Worm (Caenorhabditis elegans): Measurements from ENCODE around the gene F58G6.3.

Gene F58G6.3

ce11 chrIV:9669969-9670368 is 16.6 kb downstream of the F58G6.3 start (continued):
- no peak for TF ChIP-seq sox-4 (tag; optimal IDR thresholded peaks at IDR 0.05)
- TF ChIP-seq dpl-1 (GFP tag; optimal IDR thresholded peaks at IDR 0.05) = peak; percentile 25 to 42 (median 38)
- TF ChIP-seq lin-14 (GFP tag; optimal IDR thresholded peaks at IDR 0.05) = peak; percentile 86
- TF ChIP-seq tlp-1 (tag; optimal IDR thresholded peaks at IDR 0.05) = no peak
- TF ChIP-seq ceh-82 (tag; optimal IDR thresholded peaks at IDR 0.05) = peak in 2 of 3 experiments; percentile 1 to 31
- no peak for TF ChIP-seq ceh-8 (GFP tag; optimal IDR thresholded peaks at IDR 0.05)
- peak; percentile 35 for TF ChIP-seq tbx-2 (tag; optimal IDR thresholded peaks at IDR 0.05)
- TF ChIP-seq nhr-71 (tag; optimal IDR thresholded peaks at IDR 0.05) = peak; percentile 90
- TF ChIP-seq skn-1 (tag; optimal IDR thresholded peaks at IDR 0.05) = peak; percentile 20
- peak; percentile 59 for TF ChIP-seq swsn-7 (tag; optimal IDR thresholded peaks at IDR 0.05)
- peak; percentile 57 for TF ChIP-seq xbp-1 (tag; optimal IDR thresholded peaks at IDR 0.05)
- TF ChIP-seq aly-2 (tag; optimal IDR thresholded peaks at IDR 0.05) = no peak
- no peak for TF ChIP-seq egl-13 (tag; optimal IDR thresholded peaks at IDR 0.05)
- TF ChIP-seq mab-9 (GFP tag; IDR thresholded peaks at IDR 0.05) = no peak

ce11 chrIV:9671001-9671652 is 17.8 kb downstream of the F58G6.3 start:
- TF ChIP-seq lin-13 (GFP tag; optimal IDR thresholded peaks at IDR 0.05) (peak; percentile 11), nhr-77 (tag; optimal IDR thresholded peaks at IDR 0.05) (peak; percentile 79), ama-1 (optimal IDR thresholded peaks at IDR 0.05) (no peak), egl-27 (tag; optimal IDR thresholded peaks at IDR 0.05) (peak in 1 of 2 experiments; percentile 25), efl-3 (GFP tag; optimal IDR thresholded peaks at IDR 0.05) (no peak), lsy-2 (tag; optimal IDR thresholded peaks at IDR 0.05) (peak; percentile 53 to 64), pqm-1 (tag; optimal IDR thresholded peaks at IDR 0.05) (no peak), pag-3 (tag; optimal IDR thresholded peaks at IDR 0.05; ENCODE audit: borderline replicate concordance, insufficient read depth) (no peak), lin-39 (tag; optimal IDR thresholded peaks at IDR 0.05) (no peak), xbp-1 (tag; optimal IDR thresholded peaks at IDR 0.05) (peak; percentile 51), skn-1 (tag; optimal IDR thresholded peaks at IDR 0.05) (peak; percentile 61), hlh-4 (tag; optimal IDR thresholded peaks at IDR 0.05) (no peak), nhr-11 (tag; optimal IDR thresholded peaks at IDR 0.05) (no peak), ztf-4 (tag; optimal IDR thresholded peaks at IDR 0.05) (peak; percentile 45), alr-1 (tag; optimal IDR thresholded peaks at IDR 0.05; ENCODE audit: borderline replicate concordance) (no peak), mep-1 (tag; optimal IDR thresholded peaks at IDR 0.05) (peak; percentile 73), ets-5 (GFP tag; IDR thresholded peaks at IDR 0.05) (no peak), nhr-237 (tag; optimal IDR thresholded peaks at IDR 0.05) (peak; percentile 46), lin-15B (tag; optimal IDR thresholded peaks at IDR 0.05) (no peak), ceh-63 (GFP tag; optimal IDR thresholded peaks at IDR 0.05) (no peak), nhr-47 (tag; optimal IDR thresholded peaks at IDR 0.05) (peak; percentile 55), mab-9 (GFP tag; IDR thresholded peaks at IDR 0.05) (no peak), fkh-10 (GFP tag; optimal IDR thresholded peaks at IDR 0.05) (no peak), nhr-84 (tag; optimal IDR thresholded peaks at IDR 0.05) (no peak), sox-4 (tag; optimal IDR thresholded peaks at IDR 0.05) (no peak), vab-15 (tag; optimal IDR thresholded peaks at IDR 0.05) (no peak), tlp-1 (tag; optimal IDR thresholded peaks at IDR 0.05) (no peak), C34B4.2 (tag; optimal IDR thresholded peaks at IDR 0.05) (no peak), irx-1 (tag; optimal IDR thresholded peaks at IDR 0.05) (peak; percentile 50), blmp-1 (tag; optimal IDR thresholded peaks at IDR 0.05) (peak; percentile 84), ztf-11 (tag; optimal IDR thresholded peaks at IDR 0.05) (no peak), unc-98 (GFP tag; IDR thresholded peaks at IDR 0.05) (no peak), sptf-1 (tag; optimal IDR thresholded peaks at IDR 0.05) (no peak), hpl-2 (GFP tag; optimal IDR thresholded peaks at IDR 0.05) (peak; percentile 58), mdl-1 (tag; optimal IDR thresholded peaks at IDR 0.05) (peak; percentile 46 to 96), nhr-20 (tag; optimal IDR thresholded peaks at IDR 0.05) (peak; percentile 97), isw-1 (GFP tag; IDR thresholded peaks at IDR 0.05) (no peak; the same call in 1 of the 2 replicates), nhr-19 (GFP tag; conservative IDR thresholded peaks at IDR 0.05) (peak; percentile 62), swsn-7 (tag; optimal IDR thresholded peaks at IDR 0.05) (peak; percentile 43), aly-2 (tag; optimal IDR thresholded peaks at IDR 0.05) (no peak), C04F5.9 (tag; optimal IDR thresholded peaks at IDR 0.05) (no peak), pax-3 (tag; optimal IDR thresholded peaks at IDR 0.05) (peak; percentile 54), fkh-4 (tag; optimal IDR thresholded peaks at IDR 0.05; ENCODE audit: borderline replicate concordance) (no peak)

Measured in whole organism, L1 larva.